Worm (Caenorhabditis elegans): ENCODE measurements around the gene snf-12.
A peak's percentile ranks its signal among the peaks of the same experiment; 100 is the strongest.

Gene snf-12

ce11 chrX:9014451-9014850 is 14.8 kb upstream of the snf-12 start:
- TF ChIP-seq ceh-39 (tag; optimal IDR thresholded peaks at IDR 0.05) (no peak), ceh-83 (GFP tag; optimal IDR thresholded peaks at IDR 0.05) (no peak), nhr-237 (tag; optimal IDR thresholded peaks at IDR 0.05) (no peak), zip-8 (tag; optimal IDR thresholded peaks at IDR 0.05) (no peak), flh-1 (GFP tag; optimal IDR thresholded peaks at IDR 0.05) (no peak), mls-2 (tag; optimal IDR thresholded peaks at IDR 0.05) (no peak), bed-3 (GFP tag; optimal IDR thresholded peaks at IDR 0.05) (no peak), elt-3 (tag; optimal IDR thresholded peaks at IDR 0.05) (no peak), elt-1 (tag; optimal IDR thresholded peaks at IDR 0.05; ENCODE audit: borderline replicate concordance, insufficient read depth) (no peak)

ce11 chrX:9015420-9015819 is 13.8 kb upstream of the snf-12 start, which contains the start of gene T25B6.4:
Gene T25B6.4 (plus strand): TSS chrX:9015720.
- no peak for TF ChIP-seq hlh-1 (tag; optimal IDR thresholded peaks at IDR 0.05)
- no peak for TF ChIP-seq mep-1 (tag; optimal IDR thresholded peaks at IDR 0.05)
- TF ChIP-seq ceh-43 (GFP tag; optimal IDR thresholded peaks at IDR 0.05), result no peak
- TF ChIP-seq lsy-2 (tag; optimal IDR thresholded peaks at IDR 0.05), result no peak

- TF ChIP-seq blmp-1 (tag; optimal IDR thresholded peaks at IDR 0.05) (no peak), cnd-1 (tag; optimal IDR thresholded peaks at IDR 0.05) (no peak), ceh-83 (GFP tag; optimal IDR thresholded peaks at IDR 0.05) (no peak), flh-1 (GFP tag; optimal IDR thresholded peaks at IDR 0.05) (no peak), elt-1 (tag; optimal IDR thresholded peaks at IDR 0.05; ENCODE audit: borderline replicate concordance, insufficient read depth) (no peak), zip-8 (tag; optimal IDR thresholded peaks at IDR 0.05) (no peak), lin-13 (tag; optimal IDR thresholded peaks at IDR 0.05) (no peak), unc-39 (tag; optimal IDR thresholded peaks at IDR 0.05) (no peak), ceh-43 (GFP tag; optimal IDR thresholded peaks at IDR 0.05) (no peak), sem-2 (GFP tag; optimal IDR thresholded peaks at IDR 0.05) (no peak)
Observed at ce11 chrX:9021645-9022044, 7.6 kb upstream of the snf-12 start, which contains the start of gene T25B6.5. Gene T25B6.5 (minus strand): TSS chrX:9021745.

ce11 chrX:9022779-9023178 is 6.5 kb upstream of the snf-12 start, which contains the start of gene T25B6.6:
Gene T25B6.6 (minus strand): TSS chrX:9022879.
- TF ChIP-seq mep-1 (tag; optimal IDR thresholded peaks at IDR 0.05), result no peak
- no peak for TF ChIP-seq zip-8 (tag; optimal IDR thresholded peaks at IDR 0.05)
- TF ChIP-seq sem-2 (GFP tag; optimal IDR thresholded peaks at IDR 0.05), result no peak
- TF ChIP-seq ceh-83 (GFP tag; optimal IDR thresholded peaks at IDR 0.05), result no peak
- TF ChIP-seq lsy-2 (tag; optimal IDR thresholded peaks at IDR 0.05), result no peak
- TF ChIP-seq unc-62 (GFP tag; optimal IDR thresholded peaks at IDR 0.05), result no peak

ce11 chrX:9023816-9024215 is 5.5 kb upstream of the snf-12 start:
- TF ChIP-seq drap-1 (GFP tag; optimal IDR thresholded peaks at IDR 0.05), result no peak
- TF ChIP-seq nhr-76 (tag; optimal IDR thresholded peaks at IDR 0.05), result no peak
- no peak for TF ChIP-seq elt-1 (tag; optimal IDR thresholded peaks at IDR 0.05; ENCODE audit: borderline replicate concordance, insufficient read depth)
- TF ChIP-seq M03D4.4 (tag; optimal IDR thresholded peaks at IDR 0.05), result no peak
- no peak for TF ChIP-seq tbx-8 (GFP tag; optimal IDR thresholded peaks at IDR 0.05)

ce11 chrX:9024270-9024669 is 5.0 kb upstream of the snf-12 start:
- TF ChIP-seq lin-32 (GFP tag; optimal IDR thresholded peaks at IDR 0.05) (no peak), pha-4 (tag; optimal IDR thresholded peaks at IDR 0.05) (no peak), ceh-83 (GFP tag; optimal IDR thresholded peaks at IDR 0.05) (peak; percentile 8)

ce11 chrX:9025484-9025883 is 3.8 kb upstream of the snf-12 start:
- TF ChIP-seq blmp-1 (tag; optimal IDR thresholded peaks at IDR 0.05) (no peak), unc-39 (tag; optimal IDR thresholded peaks at IDR 0.05) (no peak), lin-32 (GFP tag; optimal IDR thresholded peaks at IDR 0.05) (no peak), ceh-39 (tag; optimal IDR thresholded peaks at IDR 0.05) (no peak), ceh-83 (GFP tag; optimal IDR thresholded peaks at IDR 0.05) (no peak), hlh-1 (tag; optimal IDR thresholded peaks at IDR 0.05) (no peak), unc-62 (GFP tag; optimal IDR thresholded peaks at IDR 0.05) (no peak), elt-3 (tag; optimal IDR thresholded peaks at IDR 0.05) (no peak), bed-3 (GFP tag; optimal IDR thresholded peaks at IDR 0.05) (no peak), ham-2 (GFP tag; optimal IDR thresholded peaks at IDR 0.05) (no peak), nhr-12 (tag; optimal IDR thresholded peaks at IDR 0.05) (no peak)

Data from whole organism, mixed stage, embryonic.